Worm (Caenorhabditis elegans) whole organism, midembryonic: ENCODE results near the gene nex-1.

Experiments
- T22C8.4 ChIP-seq: fragments of 200-800 bp; sonication (Bioruptor generic); IDR thresholded peaks from 2 replicates; pipeline ENCODE4 v1.3.6; 2022; ENCODE audit warnings: missing genetic modification characterization, missing compliant biosample characterization
- cog-1 ChIP-seq: sonication (generic microtip); optimal IDR thresholded peaks from 2 replicates; lab custom pipeline; 2016; ENCODE audit warnings: missing genetic modification characterization, missing compliant biosample characterization
- flt-1 ChIP-seq: fragments of 200-800 bp; sonication (Bioruptor generic); IDR thresholded peaks from 2 replicates; pipeline ENCODE4 v1.3.6; 2022; ENCODE audit warnings: missing genetic modification characterization, missing compliant biosample characterization
- klf-2 ChIP-seq: fragments of 200-800 bp; sonication (Bioruptor generic); conservative IDR thresholded peaks from 2 replicates; pipeline ENCODE4 v1.3.6; 2022; ENCODE audit warnings: missing genetic modification reagents, missing genetic modification characterization, missing compliant biosample characterization
- med-1 ChIP-seq: sonication (generic microtip); optimal IDR thresholded peaks from 2 replicates; lab custom pipeline; 2017; ENCODE audit warnings: missing genetic modification characterization, mild to moderate bottlenecking, missing compliant biosample characterization, antibody characterized with exemption, missing genetic modification reagents; ENCODE audit not compliant: insufficient read depth
- ref-1 ChIP-seq: fragments of 200-800 bp; sonication (Bioruptor generic); conservative IDR thresholded peaks from 2 replicates; pipeline ENCODE4 v1.3.6; 2022; ENCODE audit warnings: missing genetic modification reagents, missing genetic modification characterization, missing compliant biosample characterization
- tab-1 ChIP-seq: fragments of 200-800 bp; sonication (Bioruptor generic); IDR thresholded peaks from 2 replicates; pipeline ENCODE4 v1.3.6; 2022; ENCODE audit warnings: missing genetic modification characterization, missing compliant biosample characterization
- ztf-23 ChIP-seq: fragments of 200-800 bp; sonication (Bioruptor generic); IDR thresholded peaks from 2 replicates; pipeline ENCODE4 v1.3.6; 2022; ENCODE audit warnings: missing genetic modification reagents, missing genetic modification characterization, missing compliant biosample characterization
- ztf-29 ChIP-seq: fragments of 200-800 bp; sonication (Bioruptor generic); IDR thresholded peaks from 2 replicates; pipeline ENCODE4 v1.3.6; 2022; ENCODE audit warnings: missing genetic modification reagents, missing genetic modification characterization, missing compliant biosample characterization

Gene nex-1

DNA sequence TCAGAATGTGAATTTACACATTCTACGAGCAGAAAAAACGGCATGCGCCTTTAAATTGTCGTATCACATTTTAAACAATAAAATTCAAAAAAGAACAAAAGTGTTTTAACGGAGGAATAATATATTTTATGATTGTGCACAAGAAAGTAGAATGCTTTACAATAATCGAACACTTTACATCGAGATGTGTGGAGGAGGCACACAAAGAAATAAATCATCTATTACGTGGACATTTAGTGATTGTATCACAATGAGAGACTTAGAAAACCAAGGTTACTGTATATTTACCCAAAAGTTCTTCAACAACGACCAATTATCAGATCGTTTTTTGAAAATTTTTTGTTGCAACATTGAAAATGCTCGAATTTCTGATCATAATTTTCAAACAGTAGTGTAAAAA is 15.2 kb upstream of the nex-1 start:
- TF ChIP-seq klf-2 (GFP tag; lab: Robert Waterston, UW) (no peak), ref-1 (GFP tag; lab: Robert Waterston, UW) (no peak), flt-1 (GFP tag; lab: Robert Waterston, UW) (no peak), ztf-29 (GFP tag; lab: Robert Waterston, UW) (no peak), cog-1 (no peak), ztf-23 (GFP tag; lab: Robert Waterston, UW) (no peak), med-1 (no peak), T22C8.4 (GFP tag; lab: Robert Waterston, UW) (no peak), tab-1 (GFP tag; lab: Robert Waterston, UW) (no peak)

ce11 chrIII:5211137-5211648 is 14.2 kb upstream of the nex-1 start:
- TF ChIP-seq ztf-23 (GFP tag; lab: Robert Waterston, UW) (peak; percentile 78), klf-2 (GFP tag; lab: Robert Waterston, UW) (peak; percentile 75), ztf-29 (GFP tag; lab: Robert Waterston, UW) (peak; percentile 42; the same call in 1 of the 2 replicates), ref-1 (GFP tag; lab: Robert Waterston, UW) (peak; percentile 65; the same call in 1 of the 2 replicates), flt-1 (GFP tag; lab: Robert Waterston, UW) (peak; percentile 80; the same call in 1 of the 2 replicates), tab-1 (GFP tag; lab: Robert Waterston, UW) (peak; percentile 88), med-1 (peak; percentile 12)

- no peak for TF ChIP-seq ztf-23 (GFP tag; lab: Robert Waterston, UW)
- no peak for TF ChIP-seq ref-1 (GFP tag; lab: Robert Waterston, UW)
- no peak for TF ChIP-seq ztf-29 (GFP tag; lab: Robert Waterston, UW)
- TF ChIP-seq cog-1 = no peak
- TF ChIP-seq flt-1 (GFP tag; lab: Robert Waterston, UW) = no peak
- no peak for TF ChIP-seq T22C8.4 (GFP tag; lab: Robert Waterston, UW)
- TF ChIP-seq tab-1 (GFP tag; lab: Robert Waterston, UW) = no peak
These were observed 11.3 kb upstream of the nex-1 start for ce11 chrIII:5214162-5214561.

- TF ChIP-seq ztf-29 (GFP tag; lab: Robert Waterston, UW) = no peak
- TF ChIP-seq klf-2 (GFP tag; lab: Robert Waterston, UW) = no peak
- TF ChIP-seq ztf-23 (GFP tag; lab: Robert Waterston, UW) = no peak
- no peak for TF ChIP-seq flt-1 (GFP tag; lab: Robert Waterston, UW)
- no peak for TF ChIP-seq med-1
- TF ChIP-seq ref-1 (GFP tag; lab: Robert Waterston, UW) = no peak
- no peak for TF ChIP-seq T22C8.4 (GFP tag; lab: Robert Waterston, UW)
- no peak for TF ChIP-seq tab-1 (GFP tag; lab: Robert Waterston, UW)
- TF ChIP-seq cog-1 = no peak
These were observed 10.0 kb upstream of the nex-1 start, which contains the start of gene ZC155.4 for ce11 chrIII:5215375-5215774. ZC155.4 (minus strand) TSS chrIII:5215475.

DNA sequence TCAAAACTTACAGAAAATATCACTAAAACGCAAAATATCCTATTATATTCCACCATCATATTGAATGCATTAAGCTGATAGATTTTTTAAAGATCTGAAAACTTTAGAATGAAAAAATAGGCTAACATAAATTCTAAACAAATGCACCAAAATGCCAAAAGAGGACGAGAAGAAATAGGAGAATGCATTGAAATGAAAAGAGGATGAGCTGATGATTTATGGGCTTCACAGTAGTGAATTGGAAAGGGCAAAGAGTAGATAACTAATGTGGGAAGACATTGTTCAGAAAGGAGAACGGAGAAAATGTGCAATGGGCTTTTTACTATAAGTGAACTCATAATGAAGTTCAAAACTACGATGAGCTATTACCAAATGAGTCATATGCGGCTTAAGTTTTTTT is 7.9 kb upstream of the nex-1 start, which contains the start of gene cutl-19:
cutl-19 (minus strand) TSS at position 101 of the 400 bp plus-strand sequence.
- TF ChIP-seq ztf-29 (GFP tag; lab: Robert Waterston, UW) (no peak), cog-1 (no peak), ref-1 (GFP tag; lab: Robert Waterston, UW) (no peak), flt-1 (GFP tag; lab: Robert Waterston, UW) (no peak), klf-2 (GFP tag; lab: Robert Waterston, UW) (no peak), ztf-23 (GFP tag; lab: Robert Waterston, UW) (no peak), med-1 (no peak), T22C8.4 (GFP tag; lab: Robert Waterston, UW) (no peak), tab-1 (GFP tag; lab: Robert Waterston, UW) (no peak)

DNA sequence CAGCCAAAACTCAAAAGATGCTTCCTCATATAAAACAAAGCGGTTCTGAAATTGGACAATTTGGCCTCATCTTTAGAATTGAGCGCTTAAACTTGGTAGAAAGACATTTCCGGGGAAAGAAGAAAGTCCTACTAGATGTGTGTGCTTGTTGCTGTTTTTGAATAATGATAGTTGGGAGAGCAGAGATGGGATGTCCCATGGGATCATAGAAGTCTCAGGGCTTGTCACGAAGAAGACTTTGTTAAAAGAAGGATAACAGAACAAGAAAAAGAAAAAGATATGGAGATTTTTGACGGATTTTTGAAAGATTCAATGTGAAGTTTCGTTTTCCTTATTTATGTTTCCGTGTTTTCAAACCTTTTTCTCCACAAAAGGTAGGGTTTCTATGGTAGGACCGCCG is 6.7 kb upstream of the nex-1 start, which contains the start of gene ZC155.2:
ZC155.2 (plus strand) TSS at position 301 of the 400 bp plus-strand sequence.
- no peak for TF ChIP-seq klf-2 (GFP tag; lab: Robert Waterston, UW)
- no peak for TF ChIP-seq ref-1 (GFP tag; lab: Robert Waterston, UW)
- no peak for TF ChIP-seq ztf-29 (GFP tag; lab: Robert Waterston, UW)
- TF ChIP-seq cog-1 = no peak
- no peak for TF ChIP-seq ztf-23 (GFP tag; lab: Robert Waterston, UW)
- no peak for TF ChIP-seq med-1

DNA sequence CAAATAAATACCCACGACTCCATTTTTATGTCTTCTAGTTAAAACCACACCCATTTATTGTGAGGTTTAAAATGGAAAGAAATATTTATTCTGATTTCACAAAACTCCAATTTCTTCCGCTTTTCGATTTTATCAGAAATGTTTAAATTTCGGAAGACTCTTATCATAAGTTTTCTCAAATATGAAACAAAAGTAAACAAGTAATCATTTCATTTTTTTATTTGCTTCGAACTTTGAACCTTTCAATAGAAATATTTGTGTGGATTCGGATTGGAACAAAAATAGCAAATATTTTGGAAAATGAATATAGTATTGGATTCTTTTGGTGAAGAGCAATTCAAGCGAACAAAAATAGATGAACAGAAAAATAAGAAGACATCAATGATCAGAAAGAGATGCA is 3.6 kb upstream of the nex-1 start:
- no peak for TF ChIP-seq tab-1 (GFP tag; lab: Robert Waterston, UW)
- TF ChIP-seq ztf-23 (GFP tag; lab: Robert Waterston, UW) = no peak
- no peak for TF ChIP-seq ztf-29 (GFP tag; lab: Robert Waterston, UW)
- TF ChIP-seq klf-2 (GFP tag; lab: Robert Waterston, UW) = no peak
- TF ChIP-seq ref-1 (GFP tag; lab: Robert Waterston, UW) = no peak
- no peak for TF ChIP-seq med-1
- no peak for TF ChIP-seq T22C8.4 (GFP tag; lab: Robert Waterston, UW)
- TF ChIP-seq cog-1 = no peak
- TF ChIP-seq flt-1 (GFP tag; lab: Robert Waterston, UW) = no peak

ce11 chrIII:5222777-5223176 is 2.6 kb upstream of the nex-1 start:
- no peak for TF ChIP-seq klf-2 (GFP tag; lab: Robert Waterston, UW)
- no peak for TF ChIP-seq ztf-23 (GFP tag; lab: Robert Waterston, UW)
- no peak for TF ChIP-seq flt-1 (GFP tag; lab: Robert Waterston, UW)

DNA sequence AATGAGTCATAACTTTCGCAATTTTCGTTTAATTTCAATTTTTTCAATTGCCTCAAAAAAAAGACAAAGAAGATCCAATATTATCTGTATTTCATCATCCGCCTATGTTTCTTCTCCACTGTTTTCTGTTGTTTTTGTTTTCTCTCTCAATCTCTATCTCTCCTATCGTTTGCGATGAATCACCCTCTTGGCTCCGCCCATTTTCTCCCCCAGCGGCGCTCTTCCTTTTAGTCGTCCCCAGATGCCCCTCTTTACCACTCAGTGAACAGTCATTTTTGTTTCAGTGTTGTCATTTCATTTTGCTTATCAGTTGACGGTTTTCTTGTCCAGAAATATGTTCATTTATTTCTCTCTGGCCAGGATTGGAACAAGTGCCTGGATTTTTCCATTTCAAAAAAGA is 513 bp upstream of the nex-1 start:
- TF ChIP-seq ztf-29 (GFP tag; lab: Robert Waterston, UW) (no peak), flt-1 (GFP tag; lab: Robert Waterston, UW) (no peak), T22C8.4 (GFP tag; lab: Robert Waterston, UW) (no peak), tab-1 (GFP tag; lab: Robert Waterston, UW) (no peak), klf-2 (GFP tag; lab: Robert Waterston, UW) (no peak), med-1 (no peak), ref-1 (GFP tag; lab: Robert Waterston, UW) (no peak)
